Worm (Caenorhabditis elegans) whole organism, L1 larva: Measurements from ENCODE around the gene dmsr-8.
A peak's percentile ranks its signal among the peaks of the same experiment; 100 is the strongest.

ENCODE experiments used
- C04F5.9 ChIP-seq: sonication (generic microtip); optimal IDR thresholded peaks from 2 replicates; lab custom pipeline; 2016; ENCODE audit warnings: missing genetic modification characterization, missing compliant biosample characterization
- F16B12.6 ChIP-seq: fragments of 150-350 bp; optimal IDR thresholded peaks from 2 replicates; lab custom pipeline; 2014; ENCODE audit warnings: missing biosample characterization, missing genetic modification characterization
- Y116A8C.19 ChIP-seq: sonication (generic microtip); optimal IDR thresholded peaks from 2 replicates; lab custom pipeline; 2016; ENCODE audit warnings: missing compliant biosample characterization, missing genetic modification characterization, borderline replicate concordance
- aha-1 ChIP-seq: fragments of 150-350 bp; optimal IDR thresholded peaks from 2 replicates; lab custom pipeline; 2014; ENCODE audit warnings: missing biosample characterization, missing genetic modification characterization
- blmp-1 ChIP-seq: fragments of 150-350 bp; optimal IDR thresholded peaks from 2 replicates; lab custom pipeline; 2014; ENCODE audit warnings: missing biosample characterization, missing genetic modification characterization
- ceh-63 ChIP-seq: fragments of 200-800 bp; sonication (Bioruptor generic); optimal IDR thresholded peaks from 2 replicates; lab custom pipeline; 2018; ENCODE audit warnings: mild to moderate bottlenecking, missing genetic modification characterization, missing compliant biosample characterization
- ceh-8 ChIP-seq: fragments of 200-800 bp; sonication (Bioruptor generic); optimal IDR thresholded peaks from 2 replicates; lab custom pipeline; 2018; ENCODE audit warnings: mild to moderate bottlenecking, missing genetic modification characterization, moderate library complexity, missing compliant biosample characterization
- ceh-88 ChIP-seq: fragments of 200-800 bp; sonication (Bioruptor generic); IDR thresholded peaks from 2 replicates; pipeline ENCODE4 v1.3.6; 2022; ENCODE audit warnings: missing genetic modification characterization, missing compliant biosample characterization
- ces-1 ChIP-seq: fragments of 150-350 bp; optimal IDR thresholded peaks from 2 replicates; lab custom pipeline; 2014; ENCODE audit warnings: missing biosample characterization, missing genetic modification reagents, missing genetic modification characterization
- dsc-1 ChIP-seq: sonication (generic microtip); optimal IDR thresholded peaks from 2 replicates; lab custom pipeline; 2016; ENCODE audit warnings: mild to moderate bottlenecking, missing genetic modification characterization, missing compliant biosample characterization
- efl-1 ChIP-seq, 4 experiments: fragments of 150-350 bp; optimal IDR thresholded peaks in 3 of 4; peaks in 1 of 4; 1 replicate in 1 of 4; 2 replicates in 3 of 4; lab custom pipeline; 2014; ENCODE audit warnings: missing biosample characterization in 2 of 4, missing genetic modification characterization in 2 of 4, missing genetic modification reagents in 2 of 4
- ets-5 ChIP-seq: fragments of 200-800 bp; sonication (Bioruptor generic); IDR thresholded peaks from 2 replicates; pipeline ENCODE4 v1.3.6; 2022; ENCODE audit warnings: missing genetic modification characterization, missing compliant biosample characterization
- fkh-10 ChIP-seq: sonication (generic microtip); optimal IDR thresholded peaks from 2 replicates; lab custom pipeline; 2017; ENCODE audit warnings: missing biosample characterization, missing genetic modification reagents, missing genetic modification characterization
- fkh-8 ChIP-seq: sonication (generic microtip); optimal IDR thresholded peaks from 2 replicates; lab custom pipeline; 2016; ENCODE audit warnings: mild to moderate bottlenecking, missing genetic modification characterization, missing compliant biosample characterization
- grh-1 ChIP-seq: fragments of 200-800 bp; sonication (Bioruptor generic); IDR thresholded peaks from 2 replicates; pipeline ENCODE4 v1.3.6; 2022; ENCODE audit warnings: missing genetic modification reagents, missing genetic modification characterization, missing compliant biosample characterization
- hlh-4 ChIP-seq: sonication (generic microtip); optimal IDR thresholded peaks from 2 replicates; lab custom pipeline; 2016; ENCODE audit warnings: mild to moderate bottlenecking, missing genetic modification characterization, missing compliant biosample characterization
- hpl-2 ChIP-seq: fragments of 150-350 bp; optimal IDR thresholded peaks from 2 replicates; lab custom pipeline; 2014; ENCODE audit warnings: missing biosample characterization, missing genetic modification reagents, missing genetic modification characterization
- irx-1 ChIP-seq: sonication (generic microtip); optimal IDR thresholded peaks from 2 replicates; lab custom pipeline; 2016; ENCODE audit warnings: missing genetic modification characterization, missing compliant biosample characterization
- isw-1 ChIP-seq: fragments of 200-800 bp; sonication (Bioruptor generic); IDR thresholded peaks from 2 replicates; pipeline ENCODE4 v1.3.6; 2022; ENCODE audit warnings: missing genetic modification characterization, missing compliant biosample characterization
- lin-13 ChIP-seq: fragments of 150-350 bp; optimal IDR thresholded peaks from 2 replicates; lab custom pipeline; 2014; ENCODE audit warnings: missing biosample characterization, missing genetic modification reagents, missing genetic modification characterization
- lin-14 ChIP-seq: fragments of 200-800 bp; sonication (Bioruptor generic); optimal IDR thresholded peaks from 2 replicates; lab custom pipeline; 2018; ENCODE audit warnings: mild to moderate bottlenecking, missing genetic modification characterization, moderate library complexity, missing compliant biosample characterization
- lir-3 ChIP-seq: sonication (generic microtip); optimal IDR thresholded peaks from 2 replicates; lab custom pipeline; 2016; ENCODE audit warnings: mild to moderate bottlenecking, missing genetic modification characterization, moderate library complexity, missing compliant biosample characterization; ENCODE audit not compliant: poor library complexity
- lsy-2 ChIP-seq, 2 experiments: fragments of 150-350 bp; optimal IDR thresholded peaks; 2 replicates each; lab custom pipeline; 2014; ENCODE audit warnings: missing biosample characterization in 2 of 2, missing genetic modification characterization in 2 of 2
- mdl-1 ChIP-seq, 2 experiments: fragments of 150-350 bp; optimal IDR thresholded peaks; 2 replicates each; lab custom pipeline; 2014 to 2017; ENCODE audit warnings: missing biosample characterization in 2 of 2, missing genetic modification characterization in 2 of 2, inconsistent platforms in 1 of 2
- mef-2 ChIP-seq: fragments of 150-350 bp; optimal IDR thresholded peaks from 2 replicates; lab custom pipeline; 2014; ENCODE audit warnings: missing biosample characterization, missing genetic modification characterization
- mep-1 ChIP-seq: fragments of 150-350 bp; optimal IDR thresholded peaks from 2 replicates; lab custom pipeline; 2014; ENCODE audit warnings: missing biosample characterization, missing genetic modification characterization
- nhr-12 ChIP-seq: sonication (generic microtip); optimal IDR thresholded peaks from 2 replicates; lab custom pipeline; 2017; ENCODE audit warnings: missing biosample characterization, missing genetic modification characterization
- nhr-19 ChIP-seq: fragments of 200-800 bp; sonication (Bioruptor generic); conservative IDR thresholded peaks from 2 replicates; pipeline ENCODE4 v1.3.6; 2022; ENCODE audit warnings: missing genetic modification characterization, missing compliant biosample characterization
- nhr-20 ChIP-seq: sonication (generic microtip); optimal IDR thresholded peaks from 2 replicates; lab custom pipeline; 2016; ENCODE audit warnings: mild to moderate bottlenecking, missing genetic modification characterization, missing compliant biosample characterization
- nhr-237 ChIP-seq: fragments of 150-350 bp; optimal IDR thresholded peaks from 2 replicates; lab custom pipeline; 2014; ENCODE audit warnings: missing biosample characterization, missing genetic modification characterization
- nhr-47 ChIP-seq: sonication (generic microtip); optimal IDR thresholded peaks from 2 replicates; lab custom pipeline; 2016; ENCODE audit warnings: mild to moderate bottlenecking, missing genetic modification characterization, moderate library complexity, missing compliant biosample characterization
- nhr-71 ChIP-seq: sonication (generic microtip); optimal IDR thresholded peaks from 2 replicates; lab custom pipeline; 2016; ENCODE audit warnings: mild to moderate bottlenecking, missing genetic modification characterization, moderate library complexity, missing compliant biosample characterization
- nhr-76 ChIP-seq: sonication (generic microtip); optimal IDR thresholded peaks from 2 replicates; lab custom pipeline; 2017; ENCODE audit warnings: missing biosample characterization, missing genetic modification characterization
- nhr-85 ChIP-seq: sonication (generic microtip); peaks from one replicate; lab custom pipeline; 2016; ENCODE audit warnings: missing genetic modification characterization, inconsistent platforms, missing compliant biosample characterization
- pax-3 ChIP-seq: fragments of 200-800 bp; sonication (Bioruptor generic); optimal IDR thresholded peaks from 2 replicates; lab custom pipeline; 2018; ENCODE audit warnings: mild to moderate bottlenecking, missing genetic modification characterization, moderate library complexity, missing compliant biosample characterization
- pqm-1 ChIP-seq: sonication (generic microtip); optimal IDR thresholded peaks from 3 replicates; lab custom pipeline; 2017; ENCODE audit warnings: missing biosample characterization, missing genetic modification characterization
- skn-1 ChIP-seq: fragments of 150-350 bp; optimal IDR thresholded peaks from 2 replicates; lab custom pipeline; 2014; ENCODE audit warnings: missing biosample characterization, missing genetic modification characterization
- snpc-4 ChIP-seq: fragments of 150-350 bp; optimal IDR thresholded peaks from 2 replicates; lab custom pipeline; 2014; ENCODE audit warnings: missing biosample characterization, missing genetic modification characterization
- snu-23 ChIP-seq: sonication (generic microtip); optimal IDR thresholded peaks from 2 replicates; lab custom pipeline; 2016; ENCODE audit warnings: missing genetic modification characterization, missing compliant biosample characterization
- sup-37 ChIP-seq: fragments of 200-800 bp; sonication (Bioruptor generic); optimal IDR thresholded peaks from 2 replicates; lab custom pipeline; 2018; ENCODE audit warnings: mild to moderate bottlenecking, missing genetic modification characterization, missing compliant biosample characterization
- swsn-7 ChIP-seq: sonication (generic microtip); optimal IDR thresholded peaks from 2 replicates; lab custom pipeline; 2016; ENCODE audit warnings: missing genetic modification characterization, missing compliant biosample characterization
- tlp-1 ChIP-seq: fragments of 150-350 bp; optimal IDR thresholded peaks from 2 replicates; lab custom pipeline; 2014; ENCODE audit warnings: missing biosample characterization, missing genetic modification characterization
- unc-130 ChIP-seq: fragments of 150-350 bp; optimal IDR thresholded peaks from 2 replicates; lab custom pipeline; 2017; ENCODE audit warnings: missing biosample characterization, missing genetic modification characterization, inconsistent platforms
- vab-15 ChIP-seq: sonication (generic microtip); optimal IDR thresholded peaks from 2 replicates; lab custom pipeline; 2017; ENCODE audit warnings: missing genotype, mild to moderate bottlenecking, missing genetic modification characterization, missing compliant biosample characterization
- zag-1 ChIP-seq: fragments of 150-350 bp; optimal IDR thresholded peaks from 2 replicates; lab custom pipeline; 2014; ENCODE audit warnings: missing biosample characterization, missing genetic modification characterization
- zip-4 ChIP-seq: fragments of 200-800 bp; sonication (Bioruptor generic); optimal IDR thresholded peaks from 2 replicates; lab custom pipeline; 2018; ENCODE audit warnings: mild to moderate bottlenecking, missing genetic modification characterization, moderate library complexity, missing compliant biosample characterization
- ztf-11 ChIP-seq, 2 experiments: sonication (generic microtip); optimal IDR thresholded peaks; 2 replicates each; lab custom pipeline; 2016 to 2017; ENCODE audit warnings: missing genetic modification characterization in 2 of 2, missing biosample characterization in 1 of 2, missing compliant biosample characterization in 1 of 2

The dmsr-8 gene

ce11 chrV:10466607-10467092 is 47.5 kb downstream of the dmsr-8 start (continued):
- TF ChIP-seq ztf-11 (tag; optimal IDR thresholded peaks at IDR 0.05; lab: Kevin White, UChicago) (peak in 1 of 2 experiments; percentile 46), lir-3 (tag; lab: Kevin White, UChicago) (peak; percentile 75), lin-13 (GFP tag; lab: Kevin White, UChicago) (peak; percentile 89), nhr-20 (tag; lab: Kevin White, UChicago) (peak; percentile 98), tlp-1 (no peak), sup-37 (peak; percentile 15), zip-4 (peak; percentile 56), blmp-1 (tag; lab: Kevin White, UChicago) (peak; percentile 94), mdl-1 (tag; optimal IDR thresholded peaks at IDR 0.05; lab: Kevin White, UChicago) (peak; percentile 90 to 99), C04F5.9 (tag; lab: Kevin White, UChicago) (peak; percentile 50)

ce11 chrV:10465478-10465877 is 48.7 kb downstream of the dmsr-8 start:
- TF ChIP-seq lir-3 (tag; lab: Kevin White, UChicago) (peak; percentile 42), Y116A8C.19 (no peak), snu-23 (GFP tag; lab: Kevin White, UChicago) (no peak), lin-14 (GFP tag; lab: Kevin White, UChicago) (peak; percentile 71), ztf-11 (tag; optimal IDR thresholded peaks at IDR 0.05; lab: Kevin White, UChicago) (no peak), nhr-237 (tag; lab: Kevin White, UChicago) (no peak), nhr-47 (tag; lab: Kevin White, UChicago) (peak; percentile 73), nhr-19 (GFP tag; lab: Robert Waterston, UW) (no peak), F16B12.6 (no peak), ceh-88 (GFP tag; lab: Robert Waterston, UW) (0 out of 2 replicates have a peak, but pooled peaks have one; percentile 33), snpc-4 (no peak), ceh-63 (GFP tag; lab: Kevin White, UChicago) (no peak), mef-2 (tag; lab: Kevin White, UChicago) (no peak), nhr-12 (tag; lab: Kevin White, UChicago) (no peak), nhr-71 (tag; lab: Kevin White, UChicago) (peak; percentile 84), nhr-85 (tag; lab: Kevin White, UChicago) (peak; percentile 6), swsn-7 (tag; lab: Kevin White, UChicago) (peak; percentile 34), unc-130 (tag; lab: Kevin White, UChicago) (no peak), lsy-2 (tag; optimal IDR thresholded peaks at IDR 0.05; lab: Kevin White, UChicago) (peak in 1 of 2 experiments; percentile 38), ets-5 (GFP tag; lab: Robert Waterston, UW) (no peak), hlh-4 (peak; percentile 98), efl-1 (optimal IDR thresholded peaks at IDR 0.05; lab: Kevin White, UChicago) (no peak), efl-1 (GFP tag; optimal IDR thresholded peaks at IDR 0.05 in 1 of 2; lab: Kevin White, UChicago) (peak in 1 of 2 experiments; percentile 7), hpl-2 (GFP tag; lab: Kevin White, UChicago) (no peak), grh-1 (GFP tag; lab: Robert Waterston, UW) (no peak), pax-3 (tag; lab: Kevin White, UChicago) (peak; percentile 2), fkh-10 (GFP tag; lab: Kevin White, UChicago) (no peak), nhr-20 (tag; lab: Kevin White, UChicago) (peak; percentile 51), dsc-1 (peak; percentile 85), lin-13 (GFP tag; lab: Kevin White, UChicago) (no peak), isw-1 (GFP tag; lab: Robert Waterston, UW) (no peak), fkh-8 (tag; lab: Kevin White, UChicago) (peak; percentile 80), mep-1 (no peak), ceh-8 (peak; percentile 90), skn-1 (tag; lab: Kevin White, UChicago) (no peak), ces-1 (GFP tag; lab: Kevin White, UChicago) (no peak), zag-1 (tag; lab: Kevin White, UChicago) (no peak), vab-15 (tag; lab: Kevin White, UChicago) (no peak), aha-1 (no peak), irx-1 (tag; lab: Kevin White, UChicago) (no peak), nhr-76 (tag; lab: Kevin White, UChicago) (no peak), pqm-1 (tag; lab: Kevin White, UChicago) (no peak)
